Fruit fly (Drosophila melanogaster) S2 (cell line): ENCODE results near the gene CG7509.

Source experiments
- CG8478 ChIP-seq: fragments of >200 bp; optimal IDR thresholded peaks from 2 replicates; lab custom pipeline; 2018
- CTCF ChIP-seq, 2 experiments: fragments of >200 bp; optimal IDR thresholded peaks; 2 replicates each; lab custom pipeline; 2018

The CG7509 gene

DNA sequence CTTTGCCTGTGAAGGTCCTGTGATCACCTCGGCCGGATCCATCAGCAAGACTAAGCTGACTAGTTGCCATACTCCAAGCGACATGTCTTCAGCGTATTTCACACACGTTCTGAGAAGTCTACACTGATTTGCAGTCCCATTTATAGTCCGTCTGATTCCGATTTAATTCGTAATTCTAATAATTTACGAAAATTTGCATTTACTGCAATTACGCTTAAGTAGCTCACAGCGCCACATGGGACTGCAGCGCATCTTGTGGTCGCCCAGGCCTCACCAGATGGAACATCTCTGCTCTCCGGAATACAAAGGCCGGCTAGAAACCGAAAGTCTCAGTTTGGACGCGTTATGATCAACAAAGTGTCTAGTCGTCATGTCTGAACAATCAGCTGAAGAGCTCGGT, at the start of gene CG7509:
Gene CG7509, minus strand, starts transcription at position 101 of the 400 bp plus-strand sequence.
- TF ChIP-seq CG8478, result no peak
- TF ChIP-seq CTCF (optimal IDR thresholded peaks at IDR 0.05; lab: Kevin White, UChicago), result no peak

dm6 chr3L:4854153-4854552, 49.1 kb upstream of the CG7509 start:
- TF ChIP-seq CG8478 (no peak), CTCF (optimal IDR thresholded peaks at IDR 0.05; lab: Kevin White, UChicago) (no peak)

dm6 chr3L:4853070-4853469, 48.0 kb upstream of the CG7509 start:
- TF ChIP-seq CG8478 (no peak), CTCF (optimal IDR thresholded peaks at IDR 0.05; lab: Kevin White, UChicago) (no peak)

dm6 chr3L:4852411-4853050, 47.5 kb upstream of the CG7509 start, which contains the start of gene CG32237:
TSS of gene CG32237 (minus strand) at chr3L:4852461.
- no peak for TF ChIP-seq CTCF (optimal IDR thresholded peaks at IDR 0.05; lab: Kevin White, UChicago)
- no peak for TF ChIP-seq CG8478

DNA sequence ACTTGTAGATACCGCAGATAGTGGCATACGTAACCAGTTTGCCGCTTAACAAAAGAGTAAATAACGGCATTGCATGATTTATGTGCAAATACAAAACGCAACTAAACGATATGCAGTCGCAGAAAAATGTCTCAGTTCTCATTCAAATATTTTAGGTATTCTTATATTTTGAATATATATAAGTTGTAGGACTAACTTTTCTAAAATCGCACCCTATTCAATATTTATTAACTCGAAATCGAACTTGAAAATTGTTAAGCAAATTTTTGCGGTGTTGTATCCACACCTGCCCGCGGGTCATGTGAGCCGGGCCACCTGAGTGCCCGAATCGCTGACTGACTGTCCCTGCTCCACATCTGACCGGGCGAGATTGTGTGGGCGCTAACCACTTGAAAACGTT, 43.0 kb upstream of the CG7509 start:
- TF ChIP-seq CG8478, result no peak
- no peak for TF ChIP-seq CTCF (optimal IDR thresholded peaks at IDR 0.05; lab: Kevin White, UChicago)

dm6 chr3L:4844792-4845191, 39.7 kb upstream of the CG7509 start:
- TF ChIP-seq CG8478 (no peak), CTCF (optimal IDR thresholded peaks at IDR 0.05; lab: Kevin White, UChicago) (no peak)

DNA sequence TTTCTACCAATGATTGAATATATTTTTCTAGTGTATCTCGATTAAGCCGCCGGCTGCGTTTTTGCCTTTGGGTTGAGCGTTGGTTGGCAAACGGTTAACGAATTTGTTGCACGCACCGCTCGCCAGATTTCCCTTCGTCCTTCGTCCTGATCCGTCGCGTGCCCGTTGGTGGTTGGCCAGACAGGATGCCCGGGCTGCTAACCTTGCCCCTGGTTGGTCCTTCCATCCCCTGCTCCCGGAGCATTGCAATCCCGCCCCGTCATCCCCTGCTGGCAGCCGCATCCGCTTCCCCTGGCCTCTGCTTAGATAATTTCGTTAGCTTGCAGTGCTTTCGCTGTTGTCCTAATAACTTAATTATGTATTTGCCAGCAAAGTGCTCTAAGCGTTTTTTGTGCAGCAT, 38.4 kb upstream of the CG7509 start:
- TF ChIP-seq CTCF (optimal IDR thresholded peaks at IDR 0.05; lab: Kevin White, UChicago) (no peak), CG8478 (no peak)

DNA sequence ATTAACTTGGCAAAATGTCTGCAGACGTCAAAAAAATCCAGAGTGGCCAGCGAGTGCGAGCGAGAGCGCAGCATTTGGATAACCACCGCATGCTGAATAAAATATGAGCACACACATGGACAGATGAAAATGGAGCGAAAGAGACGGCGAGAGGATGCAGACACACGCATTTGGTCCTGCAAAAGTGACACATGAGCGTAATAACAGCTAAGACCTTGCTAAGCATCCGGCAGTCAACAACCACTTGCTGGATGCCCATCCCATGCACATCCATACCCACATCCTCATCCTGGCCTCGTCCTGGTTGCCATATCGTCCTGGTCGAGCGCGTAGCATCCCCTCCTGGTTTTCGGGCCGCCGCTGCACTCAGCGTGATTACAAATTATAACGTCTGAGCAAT, 37.6 kb upstream of the CG7509 start:
- TF ChIP-seq CTCF (optimal IDR thresholded peaks at IDR 0.05; lab: Kevin White, UChicago) (no peak), CG8478 (no peak)

dm6 chr3L:4840039-4840939, 35.2 kb upstream of the CG7509 start, which contains the start of gene CG13707:
TSS of gene CG13707 (minus strand) at chr3L:4840108.
- no peak for TF ChIP-seq CG8478
- peak; percentile 55 to 77 for TF ChIP-seq CTCF (optimal IDR thresholded peaks at IDR 0.05; lab: Kevin White, UChicago)

DNA sequence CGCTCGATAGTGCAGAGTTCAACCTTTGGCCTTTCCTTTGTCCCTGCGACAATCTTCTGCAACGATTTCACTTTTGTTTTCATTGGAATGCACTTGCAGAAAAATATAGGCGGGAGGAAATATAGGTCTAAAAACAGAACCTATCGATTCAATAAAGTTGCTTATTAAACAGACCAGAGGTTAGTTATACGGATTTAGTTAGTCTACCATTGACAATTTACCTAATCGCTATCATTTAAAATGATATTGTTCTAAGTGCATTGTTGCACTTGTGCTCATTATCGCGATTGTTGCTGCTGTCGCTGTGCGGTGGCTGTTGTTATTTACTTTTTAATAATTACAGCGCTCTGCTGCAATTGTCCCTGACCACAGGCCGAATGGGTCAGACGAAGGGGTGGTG, 31.3 kb upstream of the CG7509 start:
- TF ChIP-seq CG8478, result no peak
- TF ChIP-seq CTCF (optimal IDR thresholded peaks at IDR 0.05; lab: Kevin White, UChicago), result no peak

- TF ChIP-seq CG8478 (no peak), CTCF (optimal IDR thresholded peaks at IDR 0.05; lab: Kevin White, UChicago) (no peak)
Observed at dm6 chr3L:4835005-4835404, 29.9 kb upstream of the CG7509 start.

dm6 chr3L:4833491-4833890, 28.4 kb upstream of the CG7509 start, which contains the start of gene CG13708:
TSS of gene CG13708 (minus strand) at chr3L:4833591.
- TF ChIP-seq CG8478 (no peak), CTCF (optimal IDR thresholded peaks at IDR 0.05; lab: Kevin White, UChicago) (no peak)

DNA sequence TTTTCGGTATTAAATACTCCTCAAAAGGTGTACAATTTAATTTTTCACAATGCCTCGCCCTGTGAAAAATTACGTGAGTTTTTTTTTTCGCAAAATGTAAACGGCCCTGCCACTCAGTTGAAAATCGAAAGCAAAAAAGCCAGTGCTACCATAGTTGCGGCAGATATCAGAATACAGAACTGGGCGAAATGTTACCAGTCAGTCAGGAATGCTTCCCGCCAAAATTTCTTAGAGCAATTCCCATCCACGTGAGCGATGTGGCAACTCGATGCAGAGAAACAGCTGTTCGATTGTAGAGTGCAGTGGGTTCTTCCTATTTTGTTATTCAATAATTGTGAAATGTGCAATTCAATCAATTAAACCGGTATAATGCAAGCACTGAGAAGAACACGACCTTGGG, 20.5 kb upstream of the CG7509 start, which contains the start of the genes Dhc64C and LeuRS-m:
Gene Dhc64C, minus strand, starts transcription at position 104 of the 400 bp plus-strand sequence.
Gene LeuRS-m, plus strand, starts transcription at position 270 of the 400 bp plus-strand sequence.
- TF ChIP-seq CG8478, result no peak
- TF ChIP-seq CTCF (optimal IDR thresholded peaks at IDR 0.05; lab: Kevin White, UChicago), result peak; percentile 45 to 54

DNA sequence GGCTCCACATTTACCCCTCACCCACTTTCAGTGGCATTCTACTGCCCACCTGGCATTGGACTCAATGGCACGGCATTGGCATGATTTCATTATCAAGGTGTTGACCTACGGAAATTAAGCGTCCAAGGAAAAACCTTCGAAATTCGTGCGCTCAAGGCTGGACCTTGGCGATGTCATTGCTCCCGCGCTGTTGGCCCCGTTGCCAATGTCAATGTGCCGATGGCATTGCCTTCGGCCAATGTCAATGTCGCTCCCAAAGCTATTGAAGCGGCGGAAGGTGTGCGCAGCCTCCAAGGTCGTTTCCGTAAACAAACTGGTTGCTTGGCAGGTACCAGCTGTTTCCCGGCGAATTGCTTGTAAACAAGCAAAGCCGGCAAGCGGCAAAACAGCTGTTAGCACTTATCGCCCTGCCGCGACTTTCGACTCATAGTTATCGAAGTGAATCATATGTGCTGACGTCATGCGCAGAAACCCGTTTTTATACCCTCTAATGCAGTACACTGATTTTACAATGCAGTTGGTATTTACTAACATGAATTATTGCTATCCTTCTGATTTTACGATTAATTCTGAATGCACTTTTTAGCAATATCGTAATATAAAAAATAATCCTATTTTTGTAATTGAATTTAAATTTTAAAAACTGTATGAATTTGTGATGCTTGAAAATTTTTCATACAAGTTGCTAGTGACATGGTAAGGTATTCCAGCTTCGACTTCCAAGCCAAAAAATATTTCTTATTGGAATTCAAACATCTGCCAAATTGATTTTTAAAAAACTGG, 19.5 kb upstream of the CG7509 start:
- TF ChIP-seq CG8478, result no peak
- no peak for TF ChIP-seq CTCF (optimal IDR thresholded peaks at IDR 0.05; lab: Kevin White, UChicago)

- TF ChIP-seq CTCF (optimal IDR thresholded peaks at IDR 0.05; lab: Kevin White, UChicago) (no peak), CG8478 (no peak)
Observed at dm6 chr3L:4814184-4814583, 9.1 kb upstream of the CG7509 start.
